Fruit fly (Drosophila melanogaster) whole organism, embryonic: Measurements from ENCODE around the gene CG18266.

Experiments used
- Ada2b ChIP-seq: fragments of 200-800 bp; sonication (Bioruptor generic); IDR thresholded peaks from 2 replicates; pipeline ENCODE4 v1.3.6; 2022; ENCODE audit warnings: missing biosample characterization, missing genetic modification characterization
- CG10366 ChIP-seq: fragments of 200-800 bp; sonication (Bioruptor generic); IDR thresholded peaks from 2 replicates; pipeline ENCODE4 v1.3.6; 2022; ENCODE audit warnings: missing biosample characterization, missing genetic modification characterization
- CG10565 ChIP-seq: fragments of 200-800 bp; sonication (Bioruptor generic); optimal IDR thresholded peaks from 3 replicates; lab custom pipeline; 2016; ENCODE audit warnings: missing biosample characterization, mild to moderate bottlenecking, missing genetic modification characterization
- CG11695 ChIP-seq: fragments of 200-800 bp; sonication (Bioruptor generic); IDR thresholded peaks from 3 replicates; pipeline ENCODE4 v1.3.6; 2022; ENCODE audit warnings: missing biosample characterization, missing genetic modification characterization
- CG12104 ChIP-seq: fragments of 200-800 bp; sonication (Bioruptor generic); optimal IDR thresholded peaks from 3 replicates; lab custom pipeline; 2016; ENCODE audit warnings: missing biosample characterization, missing genetic modification characterization
- CG12659 ChIP-seq: fragments of 200-800 bp; sonication (Bioruptor generic); optimal IDR thresholded peaks from 3 replicates; lab custom pipeline; 2017; ENCODE audit warnings: mild to moderate bottlenecking, missing biosample characterization, missing genetic modification reagents, missing genetic modification characterization
- CG13424 ChIP-seq: fragments of 200-800 bp; sonication (Bioruptor generic); optimal IDR thresholded peaks from 2 replicates; lab custom pipeline; 2019; ENCODE audit warnings: missing biosample characterization, mild to moderate bottlenecking, missing genetic modification characterization, moderate library complexity
- CG14014 ChIP-seq: fragments of 200-800 bp; sonication (Bioruptor generic); IDR thresholded peaks from 2 replicates; pipeline ENCODE4 v1.3.6; 2022; ENCODE audit warnings: missing biosample characterization, missing genetic modification characterization
- CG1602 ChIP-seq: fragments of 200-800 bp; sonication (Bioruptor generic); optimal IDR thresholded peaks from 3 replicates; lab custom pipeline; 2016; ENCODE audit warnings: missing biosample characterization, missing genetic modification characterization
- CG16779 ChIP-seq: fragments of 200-800 bp; sonication (Bioruptor generic); IDR thresholded peaks from 2 replicates; pipeline ENCODE4 v1.3.6; 2022; ENCODE audit warnings: missing biosample characterization, missing genetic modification characterization
- CG16813 ChIP-seq: fragments of 200-800 bp; sonication (Bioruptor generic); IDR thresholded peaks from 3 replicates; pipeline ENCODE4 v1.3.6; 2022; ENCODE audit warnings: missing biosample characterization, missing genetic modification characterization; ENCODE audit not compliant: partially characterized antibody
- CG17328 ChIP-seq: fragments of 200-800 bp; sonication (Bioruptor generic); IDR thresholded peaks from 2 replicates; pipeline ENCODE4 v1.3.6; 2022; ENCODE audit warnings: missing biosample characterization, missing genetic modification characterization
- CG18011 ChIP-seq: fragments of 200-800 bp; sonication (Bioruptor generic); optimal IDR thresholded peaks from 2 replicates; lab custom pipeline; 2017; ENCODE audit warnings: missing biosample characterization, missing genetic modification characterization, mild to moderate bottlenecking, moderate library complexity, missing genotype
- CG2120 ChIP-seq: fragments of 200-800 bp; sonication (Bioruptor generic); optimal IDR thresholded peaks from 3 replicates; lab custom pipeline; 2016; ENCODE audit warnings: missing biosample characterization, missing genetic modification characterization
- CG2712 ChIP-seq: fragments of 200-800 bp; optimal IDR thresholded peaks from 3 replicates; lab custom pipeline; 2019; ENCODE audit warnings: missing biosample characterization, mild to moderate bottlenecking, missing genetic modification characterization, moderate library complexity
- CG33557 ChIP-seq: fragments of 200-800 bp; sonication (Bioruptor generic); optimal IDR thresholded peaks from 2 replicates; lab custom pipeline; 2019; ENCODE audit warnings: missing biosample characterization, mild to moderate bottlenecking, missing genetic modification characterization, moderate library complexity
- CG5953 ChIP-seq: fragments of 200-800 bp; sonication (Bioruptor generic); IDR thresholded peaks from 2 replicates; pipeline ENCODE4 v1.3.6; 2022; ENCODE audit warnings: missing biosample characterization, missing genetic modification characterization
- CG6689 ChIP-seq: fragments of 200-800 bp; sonication (Bioruptor generic); IDR thresholded peaks from 2 replicates; pipeline ENCODE4 v1.3.6; 2022; ENCODE audit warnings: missing biosample characterization, missing genetic modification characterization
- CG6854 ChIP-seq: fragments of 200-800 bp; sonication (Bioruptor generic); optimal IDR thresholded peaks from 3 replicates; lab custom pipeline; 2017; ENCODE audit warnings: missing biosample characterization, mild to moderate bottlenecking, missing genetic modification characterization
- CG8359 ChIP-seq: fragments of 200-800 bp; sonication (Bioruptor generic); optimal IDR thresholded peaks from 2 replicates; lab custom pipeline; 2017; ENCODE audit warnings: missing biosample characterization, mild to moderate bottlenecking, missing genetic modification characterization, borderline replicate concordance
- CG8388 ChIP-seq: fragments of 200-800 bp; sonication (Bioruptor generic); optimal IDR thresholded peaks from 2 replicates; lab custom pipeline; 2019; ENCODE audit warnings: missing biosample characterization, mild to moderate bottlenecking, missing genetic modification characterization, moderate library complexity
- CG8944 ChIP-seq: fragments of 200-800 bp; sonication (Bioruptor generic); optimal IDR thresholded peaks from 3 replicates; lab custom pipeline; 2016; ENCODE audit warnings: missing biosample characterization, missing genetic modification characterization
- CkIIα-i1 ChIP-seq: fragments of 200-800 bp; sonication (Bioruptor generic); IDR thresholded peaks from 2 replicates; pipeline ENCODE4 v1.3.6; 2022; ENCODE audit warnings: missing biosample characterization, missing genetic modification characterization
- D19A ChIP-seq: fragments of 200-800 bp; optimal IDR thresholded peaks from 3 replicates; lab custom pipeline; 2019; ENCODE audit warnings: missing biosample characterization, mild to moderate bottlenecking, missing genetic modification characterization, moderate library complexity
- E2f2 ChIP-seq: fragments of 200-800 bp; sonication (Bioruptor generic); IDR thresholded peaks from 2 replicates; pipeline ENCODE4 v1.3.6; 2022; ENCODE audit warnings: missing biosample characterization, missing genetic modification characterization
- Ets65A ChIP-seq: fragments of 200-800 bp; sonication (Bioruptor generic); peaks from one replicate; lab custom pipeline; 2016; ENCODE audit warnings: missing biosample characterization, missing genetic modification characterization
- Ets97D ChIP-seq: fragments of 200-800 bp; sonication (Bioruptor generic); optimal IDR thresholded peaks from 3 replicates; lab custom pipeline; 2016; ENCODE audit warnings: missing biosample characterization, missing genetic modification characterization
- Fer1 ChIP-seq: fragments of 200-800 bp; sonication (Bioruptor generic); optimal IDR thresholded peaks from 2 replicates; lab custom pipeline; 2017; ENCODE audit warnings: missing biosample characterization, mild to moderate bottlenecking, missing genetic modification characterization
- HLH4C ChIP-seq: fragments of 200-800 bp; sonication (Bioruptor generic); IDR thresholded peaks from 3 replicates; pipeline ENCODE4 v1.3.6; 2022; ENCODE audit warnings: missing biosample characterization, missing genetic modification characterization; ENCODE audit not compliant: partially characterized antibody
- MBD-R2 ChIP-seq: fragments of 200-800 bp; sonication (Bioruptor generic); IDR thresholded peaks from 2 replicates; pipeline ENCODE4 v1.3.6; 2022; ENCODE audit warnings: missing biosample characterization, missing genetic modification characterization
- MTF-1 ChIP-seq: fragments of 200-800 bp; sonication (Bioruptor generic); optimal IDR thresholded peaks from 2 replicates; lab custom pipeline; 2018; ENCODE audit warnings: missing biosample characterization, mild to moderate bottlenecking, missing genetic modification characterization, borderline replicate concordance
- Mrtf ChIP-seq: fragments of 200-800 bp; sonication (Bioruptor generic); IDR thresholded peaks from 3 replicates; pipeline ENCODE4 v1.3.6; 2022; ENCODE audit warnings: missing biosample characterization, missing genetic modification characterization
- Myb ChIP-seq: fragments of 200-800 bp; sonication (Bioruptor generic); optimal IDR thresholded peaks from 2 replicates; lab custom pipeline; 2016; ENCODE audit warnings: missing biosample characterization, missing genetic modification characterization
- Oaz ChIP-seq: fragments of 200-800 bp; sonication (Bioruptor generic); IDR thresholded peaks from 2 replicates; pipeline ENCODE4 v1.3.6; 2022; ENCODE audit warnings: missing biosample characterization, missing genetic modification characterization
- Ptx1 ChIP-seq: fragments of 200-800 bp; sonication (Bioruptor generic); IDR thresholded peaks from 2 replicates; pipeline ENCODE4 v1.3.6; 2022; ENCODE audit warnings: missing biosample characterization, missing genetic modification characterization
- Ravus ChIP-seq: fragments of 200-800 bp; sonication (Bioruptor generic); IDR thresholded peaks from 2 replicates; pipeline ENCODE4 v1.3.6; 2022; ENCODE audit warnings: missing biosample characterization, missing genetic modification characterization
- Spps ChIP-seq: fragments of 200-800 bp; sonication (Bioruptor generic); optimal IDR thresholded peaks from 2 replicates; lab custom pipeline; 2018; ENCODE audit warnings: missing biosample characterization, mild to moderate bottlenecking, missing genetic modification characterization
- amos ChIP-seq: fragments of 200-800 bp; sonication (Bioruptor generic); IDR thresholded peaks from 2 replicates; pipeline ENCODE4 v1.3.6; 2022; ENCODE audit warnings: missing biosample characterization, missing genetic modification characterization; ENCODE audit not compliant: partially characterized antibody
- btn ChIP-seq: fragments of 200-800 bp; sonication (Bioruptor generic); optimal IDR thresholded peaks from 2 replicates; lab custom pipeline; 2016; ENCODE audit warnings: missing biosample characterization, missing genetic modification characterization
- emc ChIP-seq: fragments of 200-800 bp; sonication (Bioruptor generic); optimal IDR thresholded peaks from 2 replicates; lab custom pipeline; 2016; ENCODE audit warnings: missing biosample characterization, missing genetic modification characterization
- esg ChIP-seq: fragments of 200-800 bp; sonication (Bioruptor generic); conservative IDR thresholded peaks from 2 replicates; pipeline ENCODE4 v1.3.6; 2022; ENCODE audit warnings: missing biosample characterization, missing genetic modification characterization
- fd102C ChIP-seq: fragments of 200-800 bp; sonication (Bioruptor generic); optimal IDR thresholded peaks from 2 replicates; lab custom pipeline; 2018; ENCODE audit warnings: missing biosample characterization, mild to moderate bottlenecking, missing genetic modification characterization, moderate library complexity
- gce ChIP-seq: fragments of 200-800 bp; sonication (Bioruptor generic); IDR thresholded peaks from 3 replicates; pipeline ENCODE4 v1.3.6; 2022; ENCODE audit warnings: missing biosample characterization, missing genetic modification characterization
- gfzf ChIP-seq: fragments of 200-800 bp; sonication (Bioruptor generic); optimal IDR thresholded peaks from 2 replicates; lab custom pipeline; 2016; ENCODE audit warnings: missing biosample characterization, mild to moderate bottlenecking, missing genetic modification characterization, moderate library complexity
- hkb ChIP-seq, 2 experiments: fragments of 200-800 bp in 1 of 2; fragments of >200 bp in 1 of 2; sonication (Bioruptor generic) in 1 of 2; IDR thresholded peaks in 1 of 2; optimal IDR thresholded peaks in 1 of 2; 2 replicates each; pipeline versions ENCODE4 v1.3.6 to Lab custom; 2017 to 2022; ENCODE audit warnings: missing biosample characterization in 1 of 2, missing genetic modification characterization in 1 of 2
- klu ChIP-seq: fragments of 200-800 bp; sonication (Bioruptor generic); IDR thresholded peaks from 2 replicates; pipeline ENCODE4 v1.3.6; 2022; ENCODE audit warnings: missing biosample characterization, missing genetic modification characterization
- lilli ChIP-seq: fragments of 200-800 bp; sonication (Bioruptor generic); optimal IDR thresholded peaks from 3 replicates; lab custom pipeline; 2016; ENCODE audit warnings: missing biosample characterization, missing genetic modification characterization
- run ChIP-seq: fragments of 200-800 bp; sonication (Bioruptor generic); optimal IDR thresholded peaks from 3 replicates; lab custom pipeline; 2018; ENCODE audit warnings: missing biosample characterization, mild to moderate bottlenecking, missing genetic modification characterization
- stc ChIP-seq: fragments of 200-800 bp; sonication (Bioruptor generic); IDR thresholded peaks from 2 replicates; pipeline ENCODE4 v1.3.6; 2022; ENCODE audit warnings: missing biosample characterization, missing genetic modification characterization
- vnd ChIP-seq: fragments of 200-800 bp; sonication (Bioruptor generic); IDR thresholded peaks from 3 replicates; pipeline ENCODE4 v1.3.6; 2022; ENCODE audit warnings: missing biosample characterization, missing genetic modification characterization; ENCODE audit not compliant: partially characterized antibody
- wdn ChIP-seq: fragments of 200-800 bp; sonication (Bioruptor generic); IDR thresholded peaks from 2 replicates; pipeline ENCODE4 v1.3.6; 2022; ENCODE audit warnings: missing biosample characterization, missing genetic modification characterization

The CG18266 gene

dm6 chr2L:5569503-5569902, 27.1 kb upstream of the CG18266 start (continued):
- TF ChIP-seq wdn (GFP tag; lab: Robert Waterston, UW) (no peak), E2f2 (peak; percentile 18; the same call in 1 of the 2 replicates), CG18011 (GFP tag; lab: Kevin White, UChicago) (no peak), CG6854 (GFP tag; lab: Kevin White, UChicago) (no peak), CG8359 (GFP tag; lab: Kevin White, UChicago) (no peak), Ets65A (GFP tag; lab: Kevin White, UChicago) (peak; percentile 93), Ets97D (no peak), klu (GFP tag; lab: Robert Waterston, UW) (no peak), btn (no peak), CG16779 (GFP tag; lab: Robert Waterston, UW) (no peak), CG12104 (GFP tag; lab: Kevin White, UChicago) (no peak), CG13424 (tag; lab: Kevin White, UChicago) (peak; percentile 42), HLH4C (no peak), Ravus (GFP tag; lab: Robert Waterston, UW) (no peak), MBD-R2 (GFP tag; lab: Robert Waterston, UW) (no peak), CG17328 (GFP tag; lab: Robert Waterston, UW) (peak; percentile 43; the same call in 1 of the 2 replicates), Oaz (GFP tag; lab: Robert Waterston, UW) (peak; percentile 33; the same call in 1 of the 2 replicates), Mrtf (GFP tag; lab: Robert Waterston, UW) (no peak), CG8388 (GFP tag; lab: Kevin White, UChicago) (no peak), CG14014 (peak; percentile 64; the same call in 1 of the 2 replicates), Spps (tag; lab: Kevin White, UChicago) (no peak), gfzf (GFP tag; lab: Kevin White, UChicago) (no peak), esg (no peak), CG16813 (GFP tag; lab: Robert Waterston, UW) (no peak), lilli (GFP tag; lab: Kevin White, UChicago) (peak; percentile 32), CG5953 (GFP tag; lab: Robert Waterston, UW) (no peak), run (tag; lab: Kevin White, UChicago) (no peak), hkb (optimal IDR thresholded peaks at IDR 0.05; lab: Kevin White, UChicago) (no peak), hkb (GFP tag; IDR thresholded peaks at IDR 0.05; lab: Robert Waterston, UW) (peak; percentile 47; the same call in 1 of the 2 replicates), CG12659 (GFP tag; lab: Kevin White, UChicago) (no peak), gce (GFP tag; lab: Robert Waterston, UW) (no peak), vnd (no peak), MTF-1 (GFP tag; lab: Kevin White, UChicago) (no peak), CG10565 (GFP tag; lab: Kevin White, UChicago) (no peak), CkIIα-i1 (GFP tag; lab: Robert Waterston, UW) (no peak), CG1602 (GFP tag; lab: Kevin White, UChicago) (peak; percentile 1), CG2712 (tag; lab: Kevin White, UChicago) (no peak), CG8944 (GFP tag; lab: Kevin White, UChicago) (no peak), fd102C (GFP tag; lab: Kevin White, UChicago) (no peak), amos (GFP tag; lab: Robert Waterston, UW) (no peak), CG11695 (GFP tag; lab: Robert Waterston, UW) (0 out of 3 replicates have a peak, but pooled peaks have one; percentile 45), stc (no peak), D19A (peak; percentile 84), CG10366 (peak; percentile 36; the same call in 1 of the 2 replicates), CG6689 (GFP tag; lab: Robert Waterston, UW) (peak; percentile 45), CG33557 (GFP tag; lab: Kevin White, UChicago) (no peak), Fer1 (GFP tag; lab: Kevin White, UChicago) (no peak), Ptx1 (GFP tag; lab: Robert Waterston, UW) (peak; percentile 54; the same call in 1 of the 2 replicates), emc (GFP tag; lab: Kevin White, UChicago) (no peak), CG2120 (GFP tag; lab: Kevin White, UChicago) (peak; percentile 67), Myb (no peak), Ada2b (GFP tag; lab: Robert Waterston, UW) (peak; percentile 41; the same call in 1 of the 2 replicates)
